Fruit fly (Drosophila melanogaster): ENCODE results near the gene Prm.

- TF ChIP-seq psq (optimal IDR thresholded peaks at IDR 0.05) (no peak), pan (optimal IDR thresholded peaks at IDR 0.05) (no peak)
Observed at dm6 chr3L:8707821-8708220, 37.3 kb downstream of the Prm start.

All from whole organism.